Worm (Caenorhabditis elegans): Measurements from ENCODE around the gene str-155.

- TF ChIP-seq flt-1 (GFP tag; IDR thresholded peaks at IDR 0.05): no peak
- TF ChIP-seq med-1 (GFP tag; optimal IDR thresholded peaks at IDR 0.05; ENCODE audit: insufficient read depth): no peak
- TF ChIP-seq ref-1 (GFP tag; conservative IDR thresholded peaks at IDR 0.05): no peak
These were observed 14.3 kb downstream of the str-155 start, which contains the start of gene Y9C9A.8 for ce11 chrIV:4930045-4930444.

Measured in whole organism, midembryonic.